In the genomic region with DNA sequence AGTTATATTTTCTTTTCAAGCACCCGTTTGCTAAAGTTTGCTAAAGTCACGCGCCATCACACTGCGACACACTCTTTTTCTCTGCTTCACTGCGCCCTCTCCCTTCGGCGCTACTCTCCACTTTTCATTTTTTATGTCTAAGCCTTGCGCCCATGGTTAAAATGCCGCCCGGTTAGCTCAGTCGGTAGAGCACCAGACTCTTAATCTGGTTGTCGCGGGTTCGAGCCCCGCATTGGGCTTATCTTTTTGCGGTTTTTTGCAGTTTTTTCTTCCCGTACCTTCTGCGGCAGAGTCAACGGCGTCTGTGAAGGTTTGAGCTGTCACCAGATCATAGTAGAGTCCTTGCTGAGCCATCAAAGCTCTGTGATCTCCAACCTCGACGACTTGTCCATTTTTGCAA, we compare ENCODE assay signal across 4 worm cellular contexts.
A peak's percentile ranks its signal among the peaks of the same experiment; 100 is the strongest.
TF ChIP-seq lines count a peak whose summit lies in the region.

No protein-coding gene starts in this region.

TF ChIP-seq in whole organism, L2 larva, 48 proteins besides CTCF, POLR2A, EP300 and RAD21 (continues in another document):
- TF ChIP-seq sma-3 (GFP tag; optimal IDR thresholded peaks at IDR 0.05; lab: Kevin White, UChicago), result peak; percentile 59
- no peak for TF ChIP-seq nhr-11 (tag; optimal IDR thresholded peaks at IDR 0.05; lab: Kevin White, UChicago)
- no peak for TF ChIP-seq nhr-6 (tag; optimal IDR thresholded peaks at IDR 0.05; lab: Kevin White, UChicago)
- TF ChIP-seq aly-2 (tag; optimal IDR thresholded peaks at IDR 0.05; lab: Kevin White, UChicago), result no peak
- no peak for TF ChIP-seq nhr-12 (tag; optimal IDR thresholded peaks at IDR 0.05; lab: Kevin White, UChicago)
- peak; percentile 68 for TF ChIP-seq gmeb-1 (tag; optimal IDR thresholded peaks at IDR 0.05; lab: Kevin White, UChicago)
- peak; percentile 64 for TF ChIP-seq Y55F3AM.14 (GFP tag; optimal IDR thresholded peaks at IDR 0.05; lab: Kevin White, UChicago)
- no peak for TF ChIP-seq ceh-16 (tag; optimal IDR thresholded peaks at IDR 0.05; lab: Kevin White, UChicago)
- TF ChIP-seq mdl-1 (tag; optimal IDR thresholded peaks at IDR 0.05; lab: Kevin White, UChicago), result peak in 1 of 2 experiments; percentile 52
- TF ChIP-seq ZK546.5 (tag; optimal IDR thresholded peaks at IDR 0.05; lab: Kevin White, UChicago), result no peak
- peak; percentile 57 to 75 for TF ChIP-seq lsy-2 (tag; optimal IDR thresholded peaks at IDR 0.05; lab: Kevin White, UChicago)
- no peak for TF ChIP-seq R02D3.7 (tag; optimal IDR thresholded peaks at IDR 0.05; lab: Kevin White, UChicago)
- peak; percentile 38 for TF ChIP-seq lin-13 (GFP tag; optimal IDR thresholded peaks at IDR 0.05; lab: Kevin White, UChicago)
- peak; percentile 66 for TF ChIP-seq F13H6.1 (tag; optimal IDR thresholded peaks at IDR 0.05; lab: Kevin White, UChicago)
- no peak for TF ChIP-seq ama-1 (optimal IDR thresholded peaks at IDR 0.05; lab: Kevin White, UChicago)
- TF ChIP-seq nhr-23 (tag; optimal IDR thresholded peaks at IDR 0.05; lab: Kevin White, UChicago), result no peak
- TF ChIP-seq nhr-129 (tag; optimal IDR thresholded peaks at IDR 0.05; lab: Kevin White, UChicago), result peak; percentile 81
- TF ChIP-seq lin-39 (tag; optimal IDR thresholded peaks at IDR 0.05; lab: Kevin White, UChicago), result no peak
- TF ChIP-seq sma-9 (GFP tag; optimal IDR thresholded peaks at IDR 0.05; lab: Kevin White, UChicago), result peak; percentile 70
- no peak for TF ChIP-seq sma-9 (tag; optimal IDR thresholded peaks at IDR 0.05; lab: Kevin White, UChicago)
- TF ChIP-seq mab-5 (tag; optimal IDR thresholded peaks at IDR 0.05; lab: Kevin White, UChicago), result peak; percentile 45
- no peak for TF ChIP-seq ztf-11 (tag; optimal IDR thresholded peaks at IDR 0.05; lab: Kevin White, UChicago)

TF ChIP-seq in whole organism, L4 larva, 104 proteins besides CTCF, POLR2A, EP300 and RAD21 (continues in another document):
- TF ChIP-seq saeg-2 (GFP tag; IDR thresholded peaks at IDR 0.05; lab: Robert Waterston, UW) (no peak), lin-1 (GFP tag; IDR thresholded peaks at IDR 0.05; lab: Robert Waterston, UW) (peak; percentile 74), duxl-1 (tag; optimal IDR thresholded peaks at IDR 0.05; lab: Kevin White, UChicago; ENCODE audit: poor library complexity) (peak; percentile 45), madf-5 (GFP tag; IDR thresholded peaks at IDR 0.05; lab: Robert Waterston, UW) (peak; percentile 54 to 72; a peak in 3 of 4 replicates), F26F4.8 (GFP tag; conservative IDR thresholded peaks at IDR 0.05; lab: Robert Waterston, UW) (peak; percentile 79), nhr-102 (tag; optimal IDR thresholded peaks at IDR 0.05; lab: Kevin White, UChicago) (peak; percentile 81), mxl-2 (GFP tag; conservative IDR thresholded peaks at IDR 0.05; lab: Robert Waterston, UW) (peak; percentile 62), Y5F2A.4 (GFP tag; optimal IDR thresholded peaks at IDR 0.05; lab: Kevin White, UChicago) (peak; percentile 28), ztf-11 (tag; optimal IDR thresholded peaks at IDR 0.05; lab: Kevin White, UChicago) (no peak), nhr-42 (GFP tag; IDR thresholded peaks at IDR 0.05; lab: Robert Waterston, UW) (peak; percentile 65; the same call in 1 of the 2 replicates), R02D3.7 (tag; optimal IDR thresholded peaks at IDR 0.05; lab: Kevin White, UChicago) (no peak), D1046.2 (GFP tag; IDR thresholded peaks at IDR 0.05; lab: Robert Waterston, UW) (peak; percentile 90), F37D6.2 (tag; optimal IDR thresholded peaks at IDR 0.05; lab: Kevin White, UChicago) (peak; percentile 47), hlh-11 (tag; optimal IDR thresholded peaks at IDR 0.05; lab: Kevin White, UChicago) (peak; percentile 68), nhr-77 (tag; optimal IDR thresholded peaks at IDR 0.05; lab: Kevin White, UChicago) (peak; percentile 2), F49E8.2 (tag; optimal IDR thresholded peaks at IDR 0.05; lab: Kevin White, UChicago; ENCODE audit: borderline replicate concordance) (peak; percentile 48), spr-3 (GFP tag; optimal IDR thresholded peaks at IDR 0.05; lab: Kevin White, UChicago) (peak; percentile 74), dve-1 (tag; optimal IDR thresholded peaks at IDR 0.05; lab: Kevin White, UChicago; ENCODE audit: insufficient read depth) (peak; percentile 56), rbr-2 (tag; optimal IDR thresholded peaks at IDR 0.05; lab: Kevin White, UChicago) (peak; percentile 83), hlh-30 (tag; optimal IDR thresholded peaks at IDR 0.05; lab: Kevin White, UChicago; ENCODE audit: insufficient read depth) (peak; percentile 95), zfp-2 (tag; optimal IDR thresholded peaks at IDR 0.05; lab: Kevin White, UChicago) (peak; percentile 44)

TF ChIP-seq in whole organism, late embryonic, 69 proteins besides CTCF, POLR2A, EP300 and RAD21 (continues in another document):
- peak; percentile 79 for TF ChIP-seq zip-5 (tag; optimal IDR thresholded peaks at IDR 0.05; lab: Kevin White, UChicago)
- peak; percentile 57 for TF ChIP-seq fax-1 (tag; optimal IDR thresholded peaks at IDR 0.05; lab: Kevin White, UChicago)
- TF ChIP-seq lim-6 (tag; optimal IDR thresholded peaks at IDR 0.05; lab: Kevin White, UChicago), result no peak
- TF ChIP-seq eyg-1 (tag; optimal IDR thresholded peaks at IDR 0.05; lab: Kevin White, UChicago), result no peak
- TF ChIP-seq K02D7.2 (tag; optimal IDR thresholded peaks at IDR 0.05; lab: Kevin White, UChicago), result peak; percentile 66
- peak; percentile 83 for TF ChIP-seq F13H6.1 (tag; optimal IDR thresholded peaks at IDR 0.05; lab: Kevin White, UChicago)
- peak; percentile 34 for TF ChIP-seq ceh-48 (tag; optimal IDR thresholded peaks at IDR 0.05; lab: Kevin White, UChicago)
- peak; percentile 47 for TF ChIP-seq pha-2 (tag; optimal IDR thresholded peaks at IDR 0.05; lab: Kevin White, UChicago)
- no peak for TF ChIP-seq ceh-30 (tag; optimal IDR thresholded peaks at IDR 0.05; lab: Kevin White, UChicago)
- TF ChIP-seq ref-2 (tag; optimal IDR thresholded peaks at IDR 0.05; lab: Kevin White, UChicago), result peak; percentile 47
- TF ChIP-seq pag-3 (tag; optimal IDR thresholded peaks at IDR 0.05; lab: Kevin White, UChicago; ENCODE audit: borderline replicate concordance), result peak; percentile 49
- peak; percentile 68 for TF ChIP-seq fkh-6 (tag; optimal IDR thresholded peaks at IDR 0.05; lab: Kevin White, UChicago)
- no peak for TF ChIP-seq ceh-22 (tag; optimal IDR thresholded peaks at IDR 0.05; lab: Kevin White, UChicago)
- peak; percentile 25 for TF ChIP-seq ztf-16 (tag; optimal IDR thresholded peaks at IDR 0.05; lab: Kevin White, UChicago)
- TF ChIP-seq elt-4 (tag; optimal IDR thresholded peaks at IDR 0.05; lab: Kevin White, UChicago), result no peak
- TF ChIP-seq unc-42 (tag; optimal IDR thresholded peaks at IDR 0.05; lab: Kevin White, UChicago), result peak; percentile 73
- TF ChIP-seq ceh-14 (tag; optimal IDR thresholded peaks at IDR 0.05; lab: Kevin White, UChicago), result peak; percentile 89
- peak; percentile 77 for TF ChIP-seq ceh-19 (GFP tag; optimal IDR thresholded peaks at IDR 0.05; lab: Kevin White, UChicago)
- TF ChIP-seq dve-1 (tag; optimal IDR thresholded peaks at IDR 0.05; lab: Kevin White, UChicago), result peak; percentile 60
- TF ChIP-seq odd-2 (tag; optimal IDR thresholded peaks at IDR 0.05; lab: Kevin White, UChicago), result no peak
- peak; percentile 92 for TF ChIP-seq ceh-45 (GFP tag; IDR thresholded peaks at IDR 0.05; lab: Robert Waterston, UW)
- TF ChIP-seq sox-4 (tag; optimal IDR thresholded peaks at IDR 0.05; lab: Kevin White, UChicago), result peak; percentile 82
- TF ChIP-seq C38D4.7 (GFP tag; optimal IDR thresholded peaks at IDR 0.05; lab: Kevin White, UChicago), result peak; percentile 47
- peak; percentile 31 for TF ChIP-seq dmd-4 (tag; optimal IDR thresholded peaks at IDR 0.05; lab: Kevin White, UChicago; ENCODE audit: borderline replicate concordance)

TF ChIP-seq in whole organism, mixed stage, embryonic, 35 proteins besides CTCF, POLR2A, EP300 and RAD21 (continues in another document):
- no peak for TF ChIP-seq ztf-11 (tag; optimal IDR thresholded peaks at IDR 0.05; lab: Kevin White, UChicago)
- TF ChIP-seq lsy-2 (tag; optimal IDR thresholded peaks at IDR 0.05; lab: Kevin White, UChicago), result no peak
- no peak for TF ChIP-seq elt-1 (tag; optimal IDR thresholded peaks at IDR 0.05; lab: Kevin White, UChicago; ENCODE audit: borderline replicate concordance, insufficient read depth)
- TF ChIP-seq nhr-12 (tag; optimal IDR thresholded peaks at IDR 0.05; lab: Kevin White, UChicago), result no peak
- peak; percentile 62 for TF ChIP-seq M03D4.4 (tag; optimal IDR thresholded peaks at IDR 0.05; lab: Kevin White, UChicago)
- TF ChIP-seq blmp-1 (tag; optimal IDR thresholded peaks at IDR 0.05; lab: Kevin White, UChicago), result no peak
- TF ChIP-seq zip-8 (tag; optimal IDR thresholded peaks at IDR 0.05; lab: Kevin White, UChicago), result no peak
- no peak for TF ChIP-seq ceh-39 (tag; optimal IDR thresholded peaks at IDR 0.05; lab: Kevin White, UChicago)
- TF ChIP-seq mls-2 (tag; optimal IDR thresholded peaks at IDR 0.05; lab: Kevin White, UChicago), result peak; percentile 80
- no peak for TF ChIP-seq lin-13 (tag; optimal IDR thresholded peaks at IDR 0.05; lab: Kevin White, UChicago)
- TF ChIP-seq sptf-1 (tag; optimal IDR thresholded peaks at IDR 0.05; lab: Kevin White, UChicago), result peak; percentile 84
- TF ChIP-seq ces-1 (GFP tag; optimal IDR thresholded peaks at IDR 0.05; lab: Kevin White, UChicago), result no peak
- no peak for TF ChIP-seq elt-3 (tag; optimal IDR thresholded peaks at IDR 0.05; lab: Kevin White, UChicago)
- peak; percentile 48 for TF ChIP-seq ceh-43 (GFP tag; optimal IDR thresholded peaks at IDR 0.05; lab: Kevin White, UChicago)
- no peak for TF ChIP-seq snpc-4 (tag; optimal IDR thresholded peaks at IDR 0.05; lab: Kevin White, UChicago)
- peak; percentile 77 for TF ChIP-seq ham-2 (GFP tag; optimal IDR thresholded peaks at IDR 0.05; lab: Kevin White, UChicago)
- TF ChIP-seq ceh-83 (GFP tag; optimal IDR thresholded peaks at IDR 0.05; lab: Kevin White, UChicago), result peak; percentile 86
- peak; percentile 18 for TF ChIP-seq nhr-237 (tag; optimal IDR thresholded peaks at IDR 0.05; lab: Kevin White, UChicago)
- no peak for TF ChIP-seq nhr-2 (tag; optimal IDR thresholded peaks at IDR 0.05; lab: Kevin White, UChicago)
- TF ChIP-seq tbx-8 (GFP tag; optimal IDR thresholded peaks at IDR 0.05; lab: Kevin White, UChicago), result no peak
- peak; percentile 86 for TF ChIP-seq unc-120 (tag; optimal IDR thresholded peaks at IDR 0.05; lab: Kevin White, UChicago; ENCODE audit: poor library complexity, severe bottlenecking)
- TF ChIP-seq nhr-76 (tag; optimal IDR thresholded peaks at IDR 0.05; lab: Kevin White, UChicago), result no peak
- no peak for TF ChIP-seq cnd-1 (tag; optimal IDR thresholded peaks at IDR 0.05; lab: Kevin White, UChicago)
- peak; percentile 53 for TF ChIP-seq bed-3 (GFP tag; optimal IDR thresholded peaks at IDR 0.05; lab: Kevin White, UChicago)
- TF ChIP-seq hlh-1 (tag; optimal IDR thresholded peaks at IDR 0.05; lab: Kevin White, UChicago), result peak; percentile 32
- TF ChIP-seq unc-62 (GFP tag; optimal IDR thresholded peaks at IDR 0.05; lab: Kevin White, UChicago), result no peak
- TF ChIP-seq sem-2 (GFP tag; optimal IDR thresholded peaks at IDR 0.05; lab: Kevin White, UChicago), result peak; percentile 30
- TF ChIP-seq mab-5 (tag; optimal IDR thresholded peaks at IDR 0.05; lab: Kevin White, UChicago), result no peak
